Fruit fly (Drosophila melanogaster): ENCODE data around the gene Tsp3A.

Gene Tsp3A

DNA sequence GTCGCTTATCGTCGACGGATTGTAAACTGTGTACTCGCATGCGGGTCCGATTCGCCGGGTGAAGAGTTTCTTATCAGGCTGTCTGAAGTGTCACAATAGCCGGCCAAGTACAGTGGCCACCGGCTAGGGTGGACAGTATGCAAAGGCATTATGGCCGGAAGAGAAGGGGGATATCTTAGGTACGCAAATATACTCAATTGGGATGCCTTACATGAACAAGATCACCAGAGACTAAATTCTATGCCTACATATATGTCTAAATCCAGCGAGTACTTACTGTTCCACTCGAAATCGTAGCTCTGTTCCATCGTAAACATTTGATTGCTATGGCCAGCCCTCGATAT is 25.8 kb downstream of the Tsp3A start (continued):
- TF ChIP-seq CG8924 (tag; optimal IDR thresholded peaks at IDR 0.05), result peak; percentile 85
- peak; percentile 81 for TF ChIP-seq croc (GFP tag; conservative IDR thresholded peaks at IDR 0.05)
- no peak for TF ChIP-seq Dfd (GFP tag; optimal IDR thresholded peaks at IDR 0.05)
- TF ChIP-seq CG12942 (GFP tag; optimal IDR thresholded peaks at IDR 0.05), result peak; percentile 88
- peak; percentile 62 for TF ChIP-seq CG2875 (GFP tag; optimal IDR thresholded peaks at IDR 0.05)
- TF ChIP-seq sens (GFP tag), result peak; percentile 97
- TF ChIP-seq CG3726 (GFP tag; IDR thresholded peaks at IDR 0.05), result peak; percentile 87
- TF ChIP-seq p53 (GFP tag; optimal IDR thresholded peaks at IDR 0.05), result peak; percentile 57
- peak; percentile 91 for TF ChIP-seq CG8944 (GFP tag; optimal IDR thresholded peaks at IDR 0.05)
- peak; percentile 78 for TF ChIP-seq dati (GFP tag; IDR thresholded peaks at IDR 0.05)
- peak in 1 of 2 experiments; percentile 39 for TF ChIP-seq crp (GFP tag; optimal IDR thresholded peaks at IDR 0.05)
- TF ChIP-seq HLHmδ (GFP tag; optimal IDR thresholded peaks at IDR 0.05), result no peak
- peak; percentile 61 for TF ChIP-seq Sry-δ (GFP tag; optimal IDR thresholded peaks at IDR 0.05)
- no peak for TF ChIP-seq stwl (tag; optimal IDR thresholded peaks at IDR 0.05)
- peak; percentile 93 for TF ChIP-seq Mrtf (GFP tag; IDR thresholded peaks at IDR 0.05)
- no peak for TF ChIP-seq Opbp (GFP tag; IDR thresholded peaks at IDR 0.05; ENCODE audit: partially characterized antibody)
- no peak for TF ChIP-seq CG2202 (tag; optimal IDR thresholded peaks at IDR 0.05)
- peak; percentile 74 for TF ChIP-seq tup (GFP tag; optimal IDR thresholded peaks at IDR 0.05)
- TF ChIP-seq CG13123 (GFP tag; optimal IDR thresholded peaks at IDR 0.05), result peak; percentile 80
- TF ChIP-seq HHEX (GFP tag; optimal IDR thresholded peaks at IDR 0.05), result peak; percentile 92
- TF ChIP-seq lbe (GFP tag; optimal IDR thresholded peaks at IDR 0.05), result peak; percentile 94
- peak; percentile 67 for TF ChIP-seq sqz (GFP tag; optimal IDR thresholded peaks at IDR 0.05)
- peak; percentile 87 for TF ChIP-seq CG9727 (GFP tag; optimal IDR thresholded peaks at IDR 0.05)
- TF ChIP-seq CG17359 (tag; optimal IDR thresholded peaks at IDR 0.05), result peak; percentile 92
- TF ChIP-seq CG17361 (GFP tag; IDR thresholded peaks at IDR 0.05), result peak; percentile 88
- peak; percentile 68 for TF ChIP-seq wek (GFP tag; optimal IDR thresholded peaks at IDR 0.05)
- peak; percentile 91 for TF ChIP-seq CG6813 (GFP tag; optimal IDR thresholded peaks at IDR 0.05)
- TF ChIP-seq z (GFP tag; IDR thresholded peaks at IDR 0.05), result peak; percentile 52; the same call in 1 of the 3 replicates
- TF ChIP-seq fu2 (GFP tag; optimal IDR thresholded peaks at IDR 0.05), result peak; percentile 87
- TF ChIP-seq onecut (GFP tag; IDR thresholded peaks at IDR 0.05), result peak; percentile 80
- TF ChIP-seq sima (GFP tag; optimal IDR thresholded peaks at IDR 0.05), result peak; percentile 38
- TF ChIP-seq CG9817 (tag; optimal IDR thresholded peaks at IDR 0.05), result peak; percentile 84
- peak; percentile 47 for TF ChIP-seq CG17186 (GFP tag; optimal IDR thresholded peaks at IDR 0.05)
- TF ChIP-seq CG8765 (GFP tag; IDR thresholded peaks at IDR 0.05), result peak; percentile 90
- TF ChIP-seq Abd-B (GFP tag; optimal IDR thresholded peaks at IDR 0.05), result peak; percentile 82
- TF ChIP-seq NFAT (GFP tag; IDR thresholded peaks at IDR 0.05), result peak; percentile 96
- TF ChIP-seq CG13894 (tag; optimal IDR thresholded peaks at IDR 0.05), result peak; percentile 83
- TF ChIP-seq esg (GFP tag; conservative IDR thresholded peaks at IDR 0.05), result peak; percentile 93
- TF ChIP-seq pan (optimal IDR thresholded peaks at IDR 0.05), result no peak
- peak in 1 of 2 experiments; percentile 96 for TF ChIP-seq pan (GFP tag; optimal IDR thresholded peaks at IDR 0.05 in 1 of 2, IDR thresholded peaks at IDR 0.05 in 1 of 2)
- TF ChIP-seq CG1832 (GFP tag; optimal IDR thresholded peaks at IDR 0.05), result no peak
- TF ChIP-seq nau (GFP tag; optimal IDR thresholded peaks at IDR 0.05), result no peak
- TF ChIP-seq CG8388 (GFP tag; optimal IDR thresholded peaks at IDR 0.05), result no peak
- TF ChIP-seq CG34224 (GFP tag; IDR thresholded peaks at IDR 0.05; ENCODE audit: partially characterized antibody), result no peak
- peak; percentile 85 for TF ChIP-seq CG6765 (GFP tag; optimal IDR thresholded peaks at IDR 0.05)
- TF ChIP-seq CG15696 (tag; optimal IDR thresholded peaks at IDR 0.05), result peak; percentile 69
- TF ChIP-seq salm (tag; optimal IDR thresholded peaks at IDR 0.05), result peak; percentile 65
- peak; percentile 96 for TF ChIP-seq Gug (GFP tag; IDR thresholded peaks at IDR 0.05)
- TF ChIP-seq CG11695 (GFP tag; IDR thresholded peaks at IDR 0.05), result peak; percentile 94
- TF ChIP-seq CG5245 (GFP tag; optimal IDR thresholded peaks at IDR 0.05), result peak; percentile 92
- TF ChIP-seq CG10209 (GFP tag; optimal IDR thresholded peaks at IDR 0.05), result peak; percentile 90
